Worm (Caenorhabditis elegans): ENCODE data around the gene cutl-22.

DNA sequence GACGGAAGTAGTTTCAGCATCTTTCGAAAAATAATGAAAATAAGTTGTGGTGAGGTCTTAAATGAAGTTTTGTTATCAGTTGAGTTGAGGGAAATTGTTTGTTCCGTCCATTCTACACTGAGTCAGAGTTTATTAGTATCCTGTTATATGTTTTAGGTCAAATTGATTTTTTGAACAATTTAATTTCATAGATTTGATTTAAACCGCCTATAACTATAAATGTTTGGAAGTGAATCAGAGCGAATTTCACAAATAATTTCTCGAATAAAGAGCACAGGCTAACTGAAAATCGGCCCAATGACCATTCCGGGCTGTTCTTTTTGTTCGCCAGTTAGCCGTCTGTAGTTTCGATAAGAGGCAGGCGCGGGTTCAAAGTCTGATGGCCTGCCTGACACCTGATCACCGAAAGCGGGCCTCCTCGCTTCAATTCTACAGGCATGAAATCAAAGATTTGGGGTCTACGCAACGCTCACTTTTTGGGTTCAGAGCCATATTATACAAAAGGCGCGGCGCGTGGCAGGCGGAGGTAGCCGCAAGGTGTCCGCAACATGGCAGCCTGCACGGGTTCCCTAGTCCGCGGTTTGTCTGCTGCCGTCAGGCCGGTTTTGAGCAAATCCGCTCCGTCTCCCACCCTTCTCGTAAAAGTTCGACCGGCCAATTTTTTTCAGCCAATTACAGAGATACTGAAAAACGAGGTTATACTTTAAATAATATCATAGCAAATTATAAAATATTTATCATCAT, 9.5 kb upstream of the cutl-22 start, which contains the start of gene W07B8.4:
- 0 out of 2 replicates have a peak, but pooled peaks have one; percentile 52 for TF ChIP-seq pha-4 (GFP tag; IDR thresholded peaks at IDR 0.05)
- no peak for TF ChIP-seq pha-4 (tag; optimal IDR thresholded peaks at IDR 0.05)
- no peak for TF ChIP-seq F49E8.2 (tag; optimal IDR thresholded peaks at IDR 0.05; ENCODE audit: borderline replicate concordance)
